Fruit fly (Drosophila melanogaster) whole organism, adult: Measurements from ENCODE around the gene CG11843.

Source experiments
- CG12768 ChIP-seq: fragments of 200-800 bp; sonication (Bioruptor generic); optimal IDR thresholded peaks from 2 replicates; lab custom pipeline; 2017; ENCODE audit warnings: missing biosample characterization, missing genetic modification characterization, mild to moderate bottlenecking, moderate library complexity, missing genetic modification reagents
- CG14711 ChIP-seq: fragments of 200-800 bp; sonication (Bioruptor generic); optimal IDR thresholded peaks from 2 replicates; lab custom pipeline; 2018; ENCODE audit warnings: missing biosample characterization, mild to moderate bottlenecking, missing genetic modification characterization, moderate library complexity
- CG7101 ChIP-seq: fragments of 200-800 bp; sonication (Bioruptor generic); optimal IDR thresholded peaks from 2 replicates; lab custom pipeline; 2018; ENCODE audit warnings: missing biosample characterization, mild to moderate bottlenecking, missing genetic modification characterization, moderate library complexity
- Mnt ChIP-seq: fragments of 200-800 bp; sonication (Bioruptor generic); optimal IDR thresholded peaks from 2 replicates; lab custom pipeline; 2016; ENCODE audit warnings: missing biosample characterization, mild to moderate bottlenecking, missing genetic modification characterization
- bab1 ChIP-seq: fragments of 200-800 bp; sonication (Bioruptor generic); optimal IDR thresholded peaks from 3 replicates; lab custom pipeline; 2019; ENCODE audit warnings: missing biosample characterization, mild to moderate bottlenecking, missing genetic modification characterization, moderate library complexity
- ovo ChIP-seq: fragments of 200-800 bp; sonication (Bioruptor generic); optimal IDR thresholded peaks from 2 replicates; lab custom pipeline; 2016; ENCODE audit warnings: missing biosample characterization, missing genetic modification characterization
- pad ChIP-seq: fragments of 200-800 bp; sonication (Bioruptor generic); optimal IDR thresholded peaks from 3 replicates; lab custom pipeline; 2017; ENCODE audit warnings: missing biosample characterization, missing genetic modification characterization, mild to moderate bottlenecking, moderate library complexity, missing genetic modification reagents

DNA sequence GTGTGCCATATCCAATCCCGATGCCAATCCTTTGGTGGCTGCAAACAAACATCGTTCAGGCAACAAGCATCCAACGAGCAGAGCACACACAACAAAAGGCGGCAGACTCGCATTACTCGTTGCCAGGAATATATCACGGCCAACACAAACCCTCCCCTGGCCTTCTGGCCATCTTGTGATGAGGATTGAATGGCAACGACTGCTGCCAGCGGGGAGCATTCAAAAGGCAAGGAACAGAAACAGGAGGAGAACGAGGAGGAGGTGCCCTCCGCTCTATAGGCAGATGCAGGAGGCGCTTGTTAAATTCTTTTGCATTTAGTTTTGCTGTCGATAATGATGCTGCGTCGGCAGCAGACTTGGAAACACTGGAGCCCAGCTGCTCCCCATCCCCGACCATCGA lies 41.4 kb downstream of the CG11843 start:
- no peak for TF ChIP-seq CG7101 (tag; lab: Kevin White, UChicago)
- TF ChIP-seq Mnt: no peak
- TF ChIP-seq CG14711 (tag; lab: Kevin White, UChicago): no peak
- no peak for TF ChIP-seq bab1
- TF ChIP-seq ovo (GFP tag; lab: Kevin White, UChicago): no peak
- TF ChIP-seq CG12768 (GFP tag; lab: Kevin White, UChicago): no peak
- TF ChIP-seq pad (GFP tag; lab: Kevin White, UChicago): no peak
